Fruit fly (Drosophila melanogaster): ENCODE results near the gene CG5854.

CG5854 gene

dm6 chr3R:23889922-23890321 is 43.8 kb upstream of the CG5854 start, which contains the start of gene Pli (continued):
- no peak for TF ChIP-seq lilli (GFP tag; optimal IDR thresholded peaks at IDR 0.05)
- TF ChIP-seq ftz-f1 (GFP tag; optimal IDR thresholded peaks at IDR 0.05), result peak; percentile 2
- peak; percentile 35 for TF ChIP-seq Sin3A (optimal IDR thresholded peaks at IDR 0.05)
- peak; percentile 31 for TF ChIP-seq CG12391 (tag; optimal IDR thresholded peaks at IDR 0.05)
- peak; percentile 44 for TF ChIP-seq lbe (GFP tag; optimal IDR thresholded peaks at IDR 0.05)
- TF ChIP-seq grau (tag; optimal IDR thresholded peaks at IDR 0.05), result peak; percentile 39
- TF ChIP-seq CG2120 (GFP tag; optimal IDR thresholded peaks at IDR 0.05), result peak; percentile 7
- no peak for TF ChIP-seq esg (GFP tag; conservative IDR thresholded peaks at IDR 0.05)
- peak; percentile 84 for TF ChIP-seq sens (GFP tag)
- TF ChIP-seq ash1 (GFP tag; optimal IDR thresholded peaks at IDR 0.05), result peak; percentile 58
- no peak for TF ChIP-seq CG9932 (GFP tag; IDR thresholded peaks at IDR 0.05)
- no peak for TF ChIP-seq CG7556 (GFP tag; optimal IDR thresholded peaks at IDR 0.05)
- peak; percentile 93 for TF ChIP-seq CG9797 (GFP tag; optimal IDR thresholded peaks at IDR 0.05)
- peak; percentile 52 for TF ChIP-seq CG10543 (GFP tag; optimal IDR thresholded peaks at IDR 0.05)
- TF ChIP-seq CG7839 (tag; optimal IDR thresholded peaks at IDR 0.05), result peak; percentile 4
- peak; percentile 14 for TF ChIP-seq YL-1 (GFP tag; optimal IDR thresholded peaks at IDR 0.05)
- no peak for TF ChIP-seq CG16779 (GFP tag; IDR thresholded peaks at IDR 0.05)
- TF ChIP-seq CG2712 (tag; optimal IDR thresholded peaks at IDR 0.05), result peak; percentile 48
- peak; percentile 42 for TF ChIP-seq Dp (GFP tag; optimal IDR thresholded peaks at IDR 0.05)
- peak; percentile 61 for TF ChIP-seq CG10267 (tag; optimal IDR thresholded peaks at IDR 0.05)
- TF ChIP-seq Myb (GFP tag; optimal IDR thresholded peaks at IDR 0.05), result peak; percentile 59
- TF ChIP-seq CG6254 (GFP tag; optimal IDR thresholded peaks at IDR 0.05), result no peak
- peak; percentile 2 for TF ChIP-seq NfI (GFP tag; optimal IDR thresholded peaks at IDR 0.05)
- TF ChIP-seq Lim3 (GFP tag; IDR thresholded peaks at IDR 0.05), result no peak
- TF ChIP-seq CG10366 (GFP tag; IDR thresholded peaks at IDR 0.05), result no peak
- TF ChIP-seq HLHmδ (GFP tag; optimal IDR thresholded peaks at IDR 0.05), result peak; percentile 67
- TF ChIP-seq BEAF-32 (GFP tag; optimal IDR thresholded peaks at IDR 0.05), result peak; percentile 47
- no peak for TF ChIP-seq CG30403 (GFP tag; optimal IDR thresholded peaks at IDR 0.05)
- peak; percentile 42 for TF ChIP-seq abd-A (tag; optimal IDR thresholded peaks at IDR 0.05)
- TF ChIP-seq Hsf (GFP tag; optimal IDR thresholded peaks at IDR 0.05), result no peak
- TF ChIP-seq CG3995 (GFP tag; optimal IDR thresholded peaks at IDR 0.05), result peak; percentile 85
- TF ChIP-seq Med (GFP tag), result peak; percentile 87
- TF ChIP-seq CG4707 (GFP tag; optimal IDR thresholded peaks at IDR 0.05), result peak; percentile 8
- TF ChIP-seq Sry-δ (GFP tag; optimal IDR thresholded peaks at IDR 0.05), result peak; percentile 32
- peak; percentile 38 for TF ChIP-seq CG7987 (GFP tag; optimal IDR thresholded peaks at IDR 0.05)
- peak; percentile 34 for TF ChIP-seq CG7271 (tag; optimal IDR thresholded peaks at IDR 0.05)
- peak; percentile 77 for TF ChIP-seq nerfin-1 (tag; optimal IDR thresholded peaks at IDR 0.05)
- TF ChIP-seq CG13624 (GFP tag; optimal IDR thresholded peaks at IDR 0.05), result peak; percentile 42
- peak; percentile 44 for TF ChIP-seq Fer1 (GFP tag; optimal IDR thresholded peaks at IDR 0.05)
- peak; percentile 7 for TF ChIP-seq CG17385 (GFP tag; optimal IDR thresholded peaks at IDR 0.05)
- peak; percentile 64 for TF ChIP-seq kni (GFP tag; optimal IDR thresholded peaks at IDR 0.05)
- TF ChIP-seq Sry-β (GFP tag; optimal IDR thresholded peaks at IDR 0.05), result no peak
- TF ChIP-seq lab (GFP tag; optimal IDR thresholded peaks at IDR 0.05), result peak; percentile 49
